Worm (Caenorhabditis elegans) whole organism, late embryonic: ENCODE results near the gene pyr-1.

Experiments used
- Y22D7AL.16 ChIP-seq: sonication (generic microtip); optimal IDR thresholded peaks from 2 replicates; lab custom pipeline; 2016; ENCODE audit warnings: missing genetic modification characterization, missing compliant biosample characterization
- ahr-1 ChIP-seq: sonication (generic microtip); optimal IDR thresholded peaks from 2 replicates; lab custom pipeline; 2016; ENCODE audit warnings: missing genetic modification characterization, missing compliant biosample characterization
- ama-1 ChIP-seq: fragments of 150-350 bp; optimal IDR thresholded peaks from 2 replicates; lab custom pipeline; 2014
- ceh-14 ChIP-seq: sonication (generic microtip); optimal IDR thresholded peaks from 2 replicates; lab custom pipeline; 2016; ENCODE audit warnings: missing genotype, missing genetic modification characterization, missing compliant biosample characterization
- ceh-2 ChIP-seq: sonication (generic microtip); optimal IDR thresholded peaks from 2 replicates; lab custom pipeline; 2016; ENCODE audit warnings: missing genotype, missing genetic modification characterization, missing compliant biosample characterization
- ceh-34 ChIP-seq: sonication (generic microtip); optimal IDR thresholded peaks from 2 replicates; lab custom pipeline; 2016; ENCODE audit warnings: mild to moderate bottlenecking, missing genetic modification characterization, missing compliant biosample characterization
- dmd-4 ChIP-seq: sonication (generic microtip); optimal IDR thresholded peaks from 2 replicates; lab custom pipeline; 2016; ENCODE audit warnings: borderline replicate concordance, missing genetic modification characterization, missing compliant biosample characterization
- elt-2 ChIP-seq: sonication (generic microtip); optimal IDR thresholded peaks from 2 replicates; lab custom pipeline; 2016; ENCODE audit warnings: missing genetic modification reagents, missing genetic modification characterization, missing compliant biosample characterization
- hlh-30 ChIP-seq: sonication (generic microtip); optimal IDR thresholded peaks from 2 replicates; lab custom pipeline; 2017; ENCODE audit warnings: antibody characterized with exemption, missing genetic modification characterization, missing compliant biosample characterization; ENCODE audit not compliant: insufficient read depth
- nfya-1 ChIP-seq: sonication (generic microtip); optimal IDR thresholded peaks from 2 replicates; lab custom pipeline; 2017; ENCODE audit warnings: missing genetic modification characterization, mild to moderate bottlenecking, missing compliant biosample characterization, antibody characterized with exemption, moderate library complexity
- pag-3 ChIP-seq: sonication (generic microtip); optimal IDR thresholded peaks from 2 replicates; lab custom pipeline; 2016; ENCODE audit warnings: missing compliant biosample characterization, missing genetic modification characterization, borderline replicate concordance
- pha-4 ChIP-seq: fragments of 150-350 bp; optimal IDR thresholded peaks from 2 replicates; lab custom pipeline; 2018; ENCODE audit warnings: missing biosample characterization, missing genetic modification reagents, missing genetic modification characterization
- sox-2 ChIP-seq: fragments of 200-800 bp; sonication (Bioruptor generic); IDR thresholded peaks from 2 replicates; pipeline ENCODE4 v1.3.6; 2022; ENCODE audit warnings: missing genetic modification reagents, missing genetic modification characterization, missing compliant biosample characterization

ce11 chrII:8607662-8608061 lies 43.2 kb upstream of the pyr-1 start, which contains the start of gene F28C6.10:
- no peak for TF ChIP-seq dmd-4 (tag; lab: Kevin White, UChicago)
- TF ChIP-seq pha-4, result no peak
- TF ChIP-seq ceh-2 (tag; lab: Kevin White, UChicago), result no peak
- TF ChIP-seq nfya-1 (tag; lab: Kevin White, UChicago), result no peak
- TF ChIP-seq ceh-34, result no peak
- no peak for TF ChIP-seq hlh-30 (tag; lab: Kevin White, UChicago)
- TF ChIP-seq ceh-14 (tag; lab: Kevin White, UChicago), result no peak
- TF ChIP-seq elt-2 (tag; lab: Kevin White, UChicago), result no peak
- no peak for TF ChIP-seq sox-2 (GFP tag; lab: Robert Waterston, UW)
- TF ChIP-seq ama-1, result no peak
- TF ChIP-seq ahr-1, result no peak
- no peak for TF ChIP-seq pag-3 (tag; lab: Kevin White, UChicago)
- TF ChIP-seq Y22D7AL.16 (tag; lab: Kevin White, UChicago), result no peak
